Worm (Caenorhabditis elegans): ENCODE data around the gene str-156.

The str-156 gene

DNA sequence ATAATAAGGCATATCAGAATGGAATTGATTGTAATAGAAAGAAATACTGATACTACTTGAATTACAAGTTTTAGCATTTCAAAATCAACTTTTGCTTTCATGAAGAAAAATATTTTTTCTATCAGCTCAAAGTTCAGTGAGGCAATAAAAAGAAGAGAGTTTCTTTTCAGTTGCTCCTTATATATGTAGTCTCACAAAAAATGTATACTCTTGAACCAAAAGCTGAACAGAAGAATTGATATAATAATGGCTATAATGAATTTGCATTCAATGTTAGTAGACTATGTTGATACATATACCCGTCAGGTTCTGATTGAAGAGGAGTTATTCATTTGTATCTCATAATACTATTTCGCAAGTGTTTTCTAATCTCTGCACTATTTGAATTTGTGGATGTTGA lies 38.6 kb upstream of the str-156 start, which contains the start of gene str-174:
TSS of gene str-174 (minus strand) at position 101 of the 400 bp plus-strand sequence.
- TF ChIP-seq egl-27 (tag; optimal IDR thresholded peaks at IDR 0.05) (no peak), elt-3 (tag; optimal IDR thresholded peaks at IDR 0.05) (no peak), elt-2 (tag; optimal IDR thresholded peaks at IDR 0.05) (no peak), nhr-25 (tag; optimal IDR thresholded peaks at IDR 0.05) (no peak), nhr-11 (tag; optimal IDR thresholded peaks at IDR 0.05) (no peak), nhr-28 (tag; optimal IDR thresholded peaks at IDR 0.05) (no peak), ztf-11 (tag; optimal IDR thresholded peaks at IDR 0.05) (no peak), skn-1 (tag; optimal IDR thresholded peaks at IDR 0.05) (no peak)

DNA sequence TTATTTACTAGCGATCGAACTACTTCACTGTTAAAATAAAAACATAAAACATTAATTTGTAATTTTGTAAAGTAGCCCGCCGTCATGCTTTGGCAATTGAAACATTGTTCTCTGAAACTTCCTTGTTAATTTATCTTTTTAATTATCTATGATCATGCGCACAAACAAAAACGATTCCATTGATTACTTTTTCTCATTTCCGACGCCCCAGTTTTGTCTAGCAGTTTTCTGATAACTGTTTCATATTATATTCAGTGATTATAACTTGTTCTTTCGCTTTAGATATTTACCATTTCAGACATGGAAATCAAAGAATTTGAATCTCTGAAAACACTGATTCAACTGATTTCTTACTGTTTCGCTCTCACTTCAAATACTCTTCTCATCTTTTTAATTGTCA lies 36.1 kb upstream of the str-156 start, which contains the start of gene str-170:
TSS of gene str-170 (plus strand) at position 301 of the 400 bp plus-strand sequence.
- TF ChIP-seq hmg-11 (tag; optimal IDR thresholded peaks at IDR 0.05) (no peak), eor-1 (tag; optimal IDR thresholded peaks at IDR 0.05) (no peak), tbx-2 (tag; optimal IDR thresholded peaks at IDR 0.05) (no peak), sea-2 (GFP tag; optimal IDR thresholded peaks at IDR 0.05) (no peak), nhr-23 (tag; optimal IDR thresholded peaks at IDR 0.05) (no peak), snpc-4 (tag; optimal IDR thresholded peaks at IDR 0.05) (no peak), zag-1 (tag; optimal IDR thresholded peaks at IDR 0.05) (no peak), nhr-11 (tag; optimal IDR thresholded peaks at IDR 0.05) (no peak), elt-3 (tag; optimal IDR thresholded peaks at IDR 0.05) (no peak), R02D3.7 (tag; optimal IDR thresholded peaks at IDR 0.05) (no peak), ceh-16 (tag; optimal IDR thresholded peaks at IDR 0.05) (no peak), ceh-28 (tag; optimal IDR thresholded peaks at IDR 0.05) (no peak), daf-12 (tag; optimal IDR thresholded peaks at IDR 0.05) (no peak), nhr-25 (tag; optimal IDR thresholded peaks at IDR 0.05) (no peak), jun-1 (tag; optimal IDR thresholded peaks at IDR 0.05) (no peak), nfya-1 (tag; optimal IDR thresholded peaks at IDR 0.05; ENCODE audit: insufficient read depth) (no peak), mdl-1 (tag; optimal IDR thresholded peaks at IDR 0.05) (no peak), pqm-1 (tag; optimal IDR thresholded peaks at IDR 0.05) (no peak), nhr-67 (tag; optimal IDR thresholded peaks at IDR 0.05) (no peak), mml-1 (tag; optimal IDR thresholded peaks at IDR 0.05) (no peak)

DNA sequence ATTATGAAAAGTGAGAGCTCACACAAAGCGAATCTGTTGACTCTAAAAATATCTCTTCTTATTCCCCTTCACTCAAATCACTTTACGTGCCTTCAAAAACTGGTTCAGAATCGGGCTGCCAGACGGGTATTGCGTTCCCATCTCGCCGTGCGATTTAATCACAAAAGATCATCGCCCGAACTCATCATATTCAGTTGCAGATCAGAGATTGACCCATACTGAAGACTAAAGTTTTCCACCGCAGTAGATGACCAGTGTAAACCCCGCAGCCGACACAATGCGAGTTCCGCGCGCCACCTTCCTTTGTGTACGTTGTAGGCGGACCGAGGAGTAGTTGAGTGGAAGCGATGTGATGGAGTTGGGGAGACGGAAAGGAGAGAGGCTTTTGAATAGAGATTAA lies 32.6 kb upstream of the str-156 start:
- TF ChIP-seq lsy-12 (tag; optimal IDR thresholded peaks at IDR 0.05) (no peak), nhr-23 (tag; optimal IDR thresholded peaks at IDR 0.05) (peak; percentile 64), snpc-4 (tag; optimal IDR thresholded peaks at IDR 0.05) (peak; percentile 98), elt-2 (tag; optimal IDR thresholded peaks at IDR 0.05) (no peak), unc-62 (GFP tag; optimal IDR thresholded peaks at IDR 0.05) (peak; percentile 68), nfya-1 (tag; optimal IDR thresholded peaks at IDR 0.05; ENCODE audit: insufficient read depth) (peak; percentile 70), elt-3 (tag; optimal IDR thresholded peaks at IDR 0.05) (peak in 1 of 3 experiments; percentile 49), sea-2 (GFP tag; optimal IDR thresholded peaks at IDR 0.05) (no peak), nhr-25 (tag; optimal IDR thresholded peaks at IDR 0.05) (peak; percentile 83), jun-1 (tag; optimal IDR thresholded peaks at IDR 0.05) (no peak), mml-1 (tag; optimal IDR thresholded peaks at IDR 0.05) (no peak), eor-1 (tag; optimal IDR thresholded peaks at IDR 0.05) (no peak), R02D3.7 (tag; optimal IDR thresholded peaks at IDR 0.05) (peak; percentile 46), nhr-43 (tag; optimal IDR thresholded peaks at IDR 0.05; ENCODE audit: poor library complexity, severe bottlenecking) (peak; percentile 80), ztf-11 (tag; optimal IDR thresholded peaks at IDR 0.05) (no peak), nhr-28 (tag; optimal IDR thresholded peaks at IDR 0.05) (no peak), lin-15B (tag; optimal IDR thresholded peaks at IDR 0.05) (peak; percentile 43), pqm-1 (tag; optimal IDR thresholded peaks at IDR 0.05) (peak; percentile 9), ztf-4 (tag; optimal IDR thresholded peaks at IDR 0.05) (no peak), ceh-28 (tag; optimal IDR thresholded peaks at IDR 0.05) (no peak), aly-2 (tag; optimal IDR thresholded peaks at IDR 0.05) (no peak), elt-1 (tag; optimal IDR thresholded peaks at IDR 0.05) (peak; percentile 60), ama-1 (optimal IDR thresholded peaks at IDR 0.05) (peak; percentile 88), ceh-16 (tag; optimal IDR thresholded peaks at IDR 0.05) (no peak), unc-39 (tag; optimal IDR thresholded peaks at IDR 0.05) (no peak), lin-39 (tag; optimal IDR thresholded peaks at IDR 0.05) (peak; percentile 7), hmg-11 (tag; optimal IDR thresholded peaks at IDR 0.05) (no peak), ZK546.5 (tag; optimal IDR thresholded peaks at IDR 0.05) (no peak)

DNA sequence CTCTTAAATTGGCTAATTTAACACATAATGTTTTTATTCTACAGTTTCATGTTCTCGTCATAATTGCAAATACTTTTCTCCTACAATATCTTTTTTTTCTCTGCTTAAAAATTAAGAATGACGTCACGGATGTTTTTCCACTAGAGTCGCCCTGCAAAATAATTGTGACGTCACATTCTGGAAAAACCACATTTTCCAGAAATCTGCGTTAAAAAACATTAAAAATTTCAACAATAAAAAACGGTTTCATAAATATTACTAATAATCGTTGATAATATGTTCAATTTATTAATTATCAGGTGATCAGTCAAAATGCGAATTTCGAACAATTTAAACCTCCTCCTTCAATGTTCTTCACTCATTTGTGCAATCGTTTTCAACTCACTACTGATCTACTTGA lies 29.2 kb upstream of the str-156 start, which contains the start of gene str-166:
TSS of gene str-166 (plus strand) at position 301 of the 400 bp plus-strand sequence.
- no peak for TF ChIP-seq nhr-28 (tag; optimal IDR thresholded peaks at IDR 0.05)
- TF ChIP-seq ama-1 (optimal IDR thresholded peaks at IDR 0.05): no peak
- no peak for TF ChIP-seq aly-2 (tag; optimal IDR thresholded peaks at IDR 0.05)
- no peak for TF ChIP-seq fkh-10 (GFP tag; optimal IDR thresholded peaks at IDR 0.05)
- TF ChIP-seq pha-4 (tag; optimal IDR thresholded peaks at IDR 0.05): no peak
- no peak for TF ChIP-seq mml-1 (tag; optimal IDR thresholded peaks at IDR 0.05)
- no peak for TF ChIP-seq egl-5 (tag; optimal IDR thresholded peaks at IDR 0.05)
- TF ChIP-seq elt-3 (tag; optimal IDR thresholded peaks at IDR 0.05): no peak
- no peak for TF ChIP-seq nhr-11 (tag; optimal IDR thresholded peaks at IDR 0.05)
- no peak for TF ChIP-seq nhr-12 (tag; optimal IDR thresholded peaks at IDR 0.05)
- TF ChIP-seq tbx-2 (tag; optimal IDR thresholded peaks at IDR 0.05): no peak
- no peak for TF ChIP-seq nhr-77 (tag; optimal IDR thresholded peaks at IDR 0.05)
- TF ChIP-seq nfya-1 (tag; optimal IDR thresholded peaks at IDR 0.05; ENCODE audit: insufficient read depth): no peak
- TF ChIP-seq hmg-11 (tag; optimal IDR thresholded peaks at IDR 0.05): no peak
- TF ChIP-seq nhr-76 (tag; optimal IDR thresholded peaks at IDR 0.05): no peak

Data from whole organism, L3 larva.